Worm (Caenorhabditis elegans) whole organism, early embryonic: Measurements from ENCODE around the gene F49C12.12.

Experiments used
- B0310.2 ChIP-seq: sonication (generic microtip); optimal IDR thresholded peaks from 2 replicates; lab custom pipeline; 2016; ENCODE audit warnings: mild to moderate bottlenecking, missing genetic modification characterization, missing compliant biosample characterization
- F13C5.2 ChIP-seq: sonication (generic microtip); optimal IDR thresholded peaks from 2 replicates; lab custom pipeline; 2017; ENCODE audit warnings: mild to moderate bottlenecking, missing genetic modification characterization, inconsistent platforms, missing compliant biosample characterization
- aly-1 ChIP-seq: sonication (generic microtip); optimal IDR thresholded peaks from 2 replicates; lab custom pipeline; 2016; ENCODE audit warnings: missing genetic modification characterization, missing compliant biosample characterization
- ama-1 ChIP-seq: fragments of 150-350 bp; optimal IDR thresholded peaks from 2 replicates; lab custom pipeline; 2014
- ceh-13 ChIP-seq: fragments of 200-800 bp; sonication (Bioruptor generic); optimal IDR thresholded peaks from 2 replicates; lab custom pipeline; 2018; ENCODE audit warnings: mild to moderate bottlenecking, missing genetic modification characterization, missing compliant biosample characterization
- ceh-36 ChIP-seq: sonication (generic microtip); optimal IDR thresholded peaks from 2 replicates; lab custom pipeline; 2016; ENCODE audit warnings: missing genetic modification characterization, inconsistent platforms, missing compliant biosample characterization
- ets-7 ChIP-seq: sonication (generic microtip); optimal IDR thresholded peaks from 2 replicates; lab custom pipeline; 2016; ENCODE audit warnings: missing genotype, missing genetic modification characterization, missing compliant biosample characterization
- flt-1 ChIP-seq: fragments of 200-800 bp; sonication (Bioruptor generic); IDR thresholded peaks from 2 replicates; pipeline ENCODE4 v1.3.6; 2022; ENCODE audit warnings: missing genetic modification characterization, missing compliant biosample characterization
- hmbx-1 ChIP-seq: sonication (generic microtip); optimal IDR thresholded peaks from 2 replicates; lab custom pipeline; 2016; ENCODE audit warnings: mild to moderate bottlenecking, missing genetic modification characterization, missing compliant biosample characterization
- hmg-4 ChIP-seq: fragments of 200-800 bp; sonication (Bioruptor generic); optimal IDR thresholded peaks from 2 replicates; lab custom pipeline; 2018; ENCODE audit warnings: mild to moderate bottlenecking, missing genetic modification characterization, missing compliant biosample characterization
- hnd-1 ChIP-seq: sonication (generic microtip); optimal IDR thresholded peaks from 2 replicates; lab custom pipeline; 2016; ENCODE audit warnings: missing genetic modification characterization, missing compliant biosample characterization
- pes-1 ChIP-seq: fragments of 200-800 bp; sonication (Bioruptor generic); IDR thresholded peaks from 2 replicates; pipeline ENCODE4 v1.3.6; 2022; ENCODE audit warnings: missing genetic modification reagents, missing genetic modification characterization, missing compliant biosample characterization
- scrt-1 ChIP-seq: fragments of 200-800 bp; sonication (Bioruptor generic); IDR thresholded peaks from 2 replicates; pipeline ENCODE4 v1.3.6; 2022; ENCODE audit warnings: missing genetic modification characterization, missing compliant biosample characterization
- sea-1 ChIP-seq: fragments of 200-800 bp; sonication (Bioruptor generic); conservative IDR thresholded peaks from 2 replicates; pipeline ENCODE4 v1.3.6; 2022; ENCODE audit warnings: missing genetic modification characterization, missing compliant biosample characterization
- tbx-11 ChIP-seq: fragments of 200-800 bp; sonication (Bioruptor generic); IDR thresholded peaks from 2 replicates; pipeline ENCODE4 v1.3.6; 2022; ENCODE audit warnings: missing genetic modification characterization, missing compliant biosample characterization
- tbx-37 ChIP-seq: fragments of 200-800 bp; sonication (Bioruptor generic); conservative IDR thresholded peaks from 2 replicates; pipeline ENCODE4 v1.3.6; 2022; ENCODE audit warnings: missing genetic modification reagents, missing genetic modification characterization, missing compliant biosample characterization
- tra-4 ChIP-seq: sonication (generic microtip); optimal IDR thresholded peaks from 2 replicates; lab custom pipeline; 2017; ENCODE audit warnings: missing genetic modification characterization, missing compliant biosample characterization

F49C12.12 gene

ce11 chrIV:9341591-9341990 is 20.7 kb upstream of the F49C12.12 start, which contains the start of gene vps-26:
Gene vps-26, minus strand, starts transcription at chrIV:9341790.
- TF ChIP-seq ama-1, result no peak
- no peak for TF ChIP-seq flt-1 (GFP tag; lab: Robert Waterston, UW)
- no peak for TF ChIP-seq hmbx-1 (tag; lab: Kevin White, UChicago)
- TF ChIP-seq sea-1 (GFP tag; lab: Robert Waterston, UW), result no peak

DNA sequence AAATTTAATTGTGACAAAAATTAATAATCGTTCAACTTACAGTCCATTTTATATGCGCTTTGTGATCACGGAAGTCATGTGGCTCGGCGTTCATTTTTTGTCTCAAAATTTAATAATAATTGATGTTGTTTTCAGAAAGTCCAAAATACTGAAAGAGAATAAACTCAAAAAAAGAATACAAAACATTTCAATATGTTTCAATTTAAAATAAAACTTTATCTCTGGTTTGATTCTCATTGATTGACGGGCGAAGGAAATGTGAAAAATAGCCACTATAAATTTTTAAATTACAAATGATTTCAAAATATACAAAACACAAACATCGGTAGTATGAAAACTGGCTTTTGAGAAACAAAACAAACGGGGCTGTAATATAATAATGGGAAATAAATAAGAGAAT is 18.3 kb upstream of the F49C12.12 start, which contains the start of gene T20D3.6:
TSS of gene T20D3.6 (minus strand) at position 101 of the 400 bp plus-strand sequence.
- TF ChIP-seq hmg-4 (no peak), hnd-1 (tag; lab: Kevin White, UChicago) (no peak), sea-1 (GFP tag; lab: Robert Waterston, UW) (no peak), pes-1 (GFP tag; lab: Robert Waterston, UW) (no peak), F13C5.2 (tag; lab: Kevin White, UChicago) (no peak), ceh-36 (tag; lab: Kevin White, UChicago) (no peak), ceh-13 (GFP tag; lab: Kevin White, UChicago) (no peak), B0310.2 (no peak), tbx-37 (no peak), ama-1 (no peak), ets-7 (tag; lab: Kevin White, UChicago) (no peak), flt-1 (GFP tag; lab: Robert Waterston, UW) (no peak), hmbx-1 (tag; lab: Kevin White, UChicago) (no peak), tbx-11 (GFP tag; lab: Robert Waterston, UW) (no peak), aly-1 (tag; lab: Kevin White, UChicago) (no peak), tra-4 (tag; lab: Kevin White, UChicago) (no peak), scrt-1 (GFP tag; lab: Robert Waterston, UW) (no peak)

DNA sequence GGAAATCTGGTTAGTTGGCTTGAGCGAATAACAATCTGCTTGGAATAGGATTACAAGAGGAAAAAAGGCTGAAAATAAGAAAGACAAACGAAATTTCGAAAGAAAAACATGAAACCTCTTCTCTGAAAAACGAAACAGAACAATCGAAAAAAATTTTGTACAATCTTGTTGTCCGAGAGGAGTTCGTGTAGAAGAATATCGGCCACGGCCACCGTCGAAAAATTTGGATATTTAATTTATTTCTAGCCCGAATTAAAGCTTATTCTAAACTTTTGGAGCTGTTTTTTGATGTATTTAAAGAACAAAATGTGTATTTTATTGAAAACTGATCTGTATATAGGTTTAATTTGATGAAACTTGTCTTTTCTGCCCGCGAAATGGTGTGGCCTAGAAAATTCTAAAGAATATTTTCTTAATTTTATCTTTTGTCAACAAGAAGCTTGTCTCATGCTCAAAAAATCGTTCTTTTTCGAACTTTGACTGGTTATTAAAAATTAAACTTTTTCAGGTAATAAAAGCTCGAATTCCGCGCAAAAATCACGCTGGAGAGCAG is 15.7 kb upstream of the F49C12.12 start, which contains the start of gene T20D3.5:
TSS of gene T20D3.5 (plus strand) at position 503 of the 553 bp plus-strand sequence.
- TF ChIP-seq scrt-1 (GFP tag; lab: Robert Waterston, UW) (no peak), aly-1 (tag; lab: Kevin White, UChicago) (no peak), tbx-11 (GFP tag; lab: Robert Waterston, UW) (no peak), pes-1 (GFP tag; lab: Robert Waterston, UW) (no peak), tra-4 (tag; lab: Kevin White, UChicago) (no peak), tbx-37 (no peak), flt-1 (GFP tag; lab: Robert Waterston, UW) (no peak), ama-1 (no peak), B0310.2 (no peak), ceh-13 (GFP tag; lab: Kevin White, UChicago) (no peak), hmbx-1 (tag; lab: Kevin White, UChicago) (no peak), hmg-4 (no peak), F13C5.2 (tag; lab: Kevin White, UChicago) (no peak), sea-1 (GFP tag; lab: Robert Waterston, UW) (no peak), ceh-36 (tag; lab: Kevin White, UChicago) (no peak), ets-7 (tag; lab: Kevin White, UChicago) (no peak), hnd-1 (tag; lab: Kevin White, UChicago) (no peak)

ce11 chrIV:9335552-9336251 is 14.8 kb upstream of the F49C12.12 start, which contains the start of the genes coa-4 and T20D3.14:
Gene coa-4, minus strand, starts transcription at chrIV:9335602.
Gene T20D3.14, minus strand, starts transcription at chrIV:9335909.
- TF ChIP-seq tra-4 (tag; lab: Kevin White, UChicago), result no peak
- no peak for TF ChIP-seq ets-7 (tag; lab: Kevin White, UChicago)
- TF ChIP-seq ceh-36 (tag; lab: Kevin White, UChicago), result no peak
- no peak for TF ChIP-seq tbx-37

DNA sequence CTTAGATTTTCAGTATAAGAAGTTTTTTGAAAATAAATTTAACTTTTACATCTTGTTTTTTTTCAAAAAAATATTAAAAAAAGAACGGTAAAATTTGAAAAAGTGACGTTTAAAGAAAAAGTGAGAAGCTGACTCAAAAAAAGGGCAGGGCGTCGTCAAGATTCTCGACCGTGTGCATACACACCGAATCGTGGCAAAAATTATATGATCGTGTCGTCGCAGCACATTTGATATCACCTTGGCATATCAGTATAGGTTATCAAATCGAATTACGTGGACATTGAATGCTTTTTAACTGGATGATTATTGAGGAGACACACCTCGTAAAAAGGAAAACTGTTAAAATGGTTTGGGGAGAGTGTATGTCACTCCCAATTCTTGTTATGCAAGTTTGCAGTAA is 12.1 kb upstream of the F49C12.12 start:
- TF ChIP-seq F13C5.2 (tag; lab: Kevin White, UChicago) (no peak), tra-4 (tag; lab: Kevin White, UChicago) (no peak), hnd-1 (tag; lab: Kevin White, UChicago) (no peak), tbx-37 (no peak), ama-1 (no peak)

DNA sequence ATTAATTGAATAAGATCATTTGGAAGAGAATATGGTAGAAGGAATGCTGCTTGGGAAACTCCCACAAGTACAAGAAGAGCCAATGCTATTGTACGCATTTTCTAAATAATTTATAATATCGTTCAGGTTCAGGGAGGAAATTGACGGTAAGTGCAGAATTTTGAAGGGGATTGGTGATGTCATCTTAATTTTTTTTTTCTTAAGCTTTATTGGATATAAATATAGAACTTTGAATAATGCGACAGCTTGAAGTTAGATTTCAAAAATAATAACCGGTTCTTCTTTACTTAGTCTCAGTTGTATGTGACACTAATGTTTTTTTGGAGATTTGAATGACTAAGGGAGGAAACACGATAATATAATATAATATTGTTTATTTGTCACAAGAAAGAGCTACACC is 9.9 kb upstream of the F49C12.12 start, which contains the start of gene nspg-7.1:
TSS of gene nspg-7.1 (minus strand) at position 101 of the 400 bp plus-strand sequence.
- TF ChIP-seq sea-1 (GFP tag; lab: Robert Waterston, UW), result no peak
- no peak for TF ChIP-seq hmg-4
- no peak for TF ChIP-seq aly-1 (tag; lab: Kevin White, UChicago)
- TF ChIP-seq ceh-36 (tag; lab: Kevin White, UChicago), result no peak
- TF ChIP-seq tbx-11 (GFP tag; lab: Robert Waterston, UW), result no peak
- no peak for TF ChIP-seq ama-1
- TF ChIP-seq tra-4 (tag; lab: Kevin White, UChicago), result no peak
- TF ChIP-seq flt-1 (GFP tag; lab: Robert Waterston, UW), result no peak
- TF ChIP-seq ets-7 (tag; lab: Kevin White, UChicago), result no peak
- TF ChIP-seq pes-1 (GFP tag; lab: Robert Waterston, UW), result no peak

DNA sequence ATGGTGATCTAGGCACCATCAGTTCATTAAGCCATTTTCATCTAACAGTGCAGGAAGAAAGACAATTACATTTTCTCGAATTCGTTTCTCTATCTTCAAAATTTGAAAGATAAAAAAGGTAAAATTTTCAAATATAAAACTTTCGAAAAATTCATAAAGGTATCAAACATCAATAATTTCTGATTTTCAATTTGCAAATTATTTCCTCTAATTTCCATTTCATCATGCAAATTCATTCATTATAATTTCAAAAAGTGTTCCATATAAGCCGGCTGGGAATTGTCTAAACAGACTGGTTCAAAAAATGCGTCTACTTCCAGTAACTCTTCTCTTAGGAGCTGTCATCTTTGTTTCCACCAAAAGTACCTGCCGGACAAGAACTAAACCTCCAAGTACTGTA is 6.8 kb upstream of the F49C12.12 start, which contains the start of gene clec-183:
TSS of gene clec-183 (plus strand) at position 301 of the 400 bp plus-strand sequence.
- no peak for TF ChIP-seq hmbx-1 (tag; lab: Kevin White, UChicago)
- TF ChIP-seq flt-1 (GFP tag; lab: Robert Waterston, UW), result no peak
